Fruit fly (Drosophila melanogaster) whole organism, embryonic: ENCODE results near the gene CG10470.

Source experiments
- CG6272 ChIP-seq: fragments of 200-800 bp; sonication (Bioruptor generic); IDR thresholded peaks from 2 replicates; pipeline ENCODE4 v1.3.6; 2022; ENCODE audit warnings: missing biosample characterization, missing genetic modification characterization
- gro ChIP-seq: fragments of 200-800 bp; sonication (Bioruptor generic); optimal IDR thresholded peaks from 2 replicates; lab custom pipeline; 2016; ENCODE audit warnings: missing biosample characterization, missing genetic modification characterization

DNA sequence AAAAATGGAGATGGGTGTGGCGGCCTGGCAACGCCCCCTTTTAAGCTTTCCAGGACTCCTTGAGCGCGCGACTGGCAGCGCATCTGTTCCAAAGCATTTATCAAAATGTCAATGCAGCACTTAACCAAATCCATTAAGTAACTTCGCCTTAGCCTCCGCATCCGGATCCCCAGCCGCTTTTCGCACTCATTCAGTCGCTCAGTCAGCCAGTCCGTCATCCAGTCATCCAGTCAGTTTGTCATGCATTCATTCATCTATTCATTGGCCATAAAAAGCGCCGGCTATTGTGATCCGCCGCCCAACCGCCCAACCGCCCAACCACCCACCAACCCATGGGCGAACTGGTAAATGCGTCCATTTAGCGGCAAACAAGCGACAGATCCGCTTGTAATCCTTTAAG lies 40.0 kb downstream of the CG10470 start:
- no peak for TF ChIP-seq gro (GFP tag; lab: Kevin White, UChicago)
- no peak for TF ChIP-seq CG6272 (GFP tag; lab: Robert Waterston, UW)
